Fruit fly (Drosophila melanogaster) whole organism, prepupa: ENCODE results near the gene CG13124.

Experiments
- CG3032 ChIP-seq: fragments of 200-800 bp; optimal IDR thresholded peaks from 2 replicates; lab custom pipeline; 2019; ENCODE audit warnings: missing biosample characterization, mild to moderate bottlenecking, missing genetic modification characterization, moderate library complexity
- Hr4 ChIP-seq: fragments of 200-800 bp; sonication (Bioruptor generic); optimal IDR thresholded peaks from 3 replicates; lab custom pipeline; 2016; ENCODE audit warnings: missing biosample characterization, missing genetic modification characterization
- OdsH ChIP-seq: fragments of 200-800 bp; sonication (Bioruptor generic); optimal IDR thresholded peaks from 3 replicates; lab custom pipeline; 2016; ENCODE audit warnings: missing biosample characterization, missing genetic modification characterization
- salr ChIP-seq, 2 experiments: fragments of 200-800 bp; sonication (Bioruptor generic); optimal IDR thresholded peaks; 3 replicates each; lab custom pipeline; 2016 to 2018; ENCODE audit warnings: missing biosample characterization in 2 of 2, missing genetic modification characterization in 2 of 2, mild to moderate bottlenecking in 1 of 2

DNA sequence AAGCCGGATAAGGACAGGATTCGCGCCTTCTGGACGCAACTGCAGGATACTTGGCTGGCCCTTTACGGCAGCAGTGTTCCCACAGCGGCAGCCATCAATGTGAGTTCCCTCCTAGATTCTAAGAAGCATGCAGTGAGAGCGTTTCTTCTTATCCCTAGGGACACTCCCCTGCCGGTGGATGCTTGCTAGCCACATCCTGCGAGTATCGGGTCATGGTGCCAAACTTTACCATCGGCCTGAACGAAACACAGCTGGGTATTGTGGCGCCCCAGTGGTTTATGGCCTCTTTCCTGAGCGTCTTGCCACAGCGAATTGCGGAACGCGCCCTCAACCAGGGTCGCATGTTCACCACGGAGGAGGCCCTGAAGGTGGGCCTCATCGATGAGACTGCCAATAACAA, 10.8 kb upstream of the CG13124 start:
- no peak for TF ChIP-seq CG3032 (tag; lab: Kevin White, UChicago)
- TF ChIP-seq OdsH (GFP tag; lab: Kevin White, UChicago), result no peak
- no peak for TF ChIP-seq Hr4 (GFP tag; lab: Kevin White, UChicago)
- no peak for TF ChIP-seq salr (GFP tag; optimal IDR thresholded peaks at IDR 0.05; lab: Kevin White, UChicago)
